Worm (Caenorhabditis elegans): ENCODE data around the gene nhr-61.

nhr-61 gene

ce11 chrII:14785906-14786305 lies 32.4 kb downstream of the nhr-61 start, which contains the start of gene Y54E2A.9:
Y54E2A.9 (minus strand) TSS chrII:14786006.
- TF ChIP-seq B0019.2 (GFP tag; conservative IDR thresholded peaks at IDR 0.05) (no peak), mxl-1 (tag; optimal IDR thresholded peaks at IDR 0.05) (no peak), madf-8 (GFP tag; conservative IDR thresholded peaks at IDR 0.05) (no peak), mel-28 (tag; optimal IDR thresholded peaks at IDR 0.05; ENCODE audit: borderline replicate concordance) (no peak), egl-44 (GFP tag; IDR thresholded peaks at IDR 0.05) (no peak)

- TF ChIP-seq repo-1 (tag; optimal IDR thresholded peaks at IDR 0.05) (no peak), zfh-2 (GFP tag; conservative IDR thresholded peaks at IDR 0.05) (peak; percentile 76)
These were observed 38.5 kb downstream of the nhr-61 start for ce11 chrII:14779851-14780250.

DNA sequence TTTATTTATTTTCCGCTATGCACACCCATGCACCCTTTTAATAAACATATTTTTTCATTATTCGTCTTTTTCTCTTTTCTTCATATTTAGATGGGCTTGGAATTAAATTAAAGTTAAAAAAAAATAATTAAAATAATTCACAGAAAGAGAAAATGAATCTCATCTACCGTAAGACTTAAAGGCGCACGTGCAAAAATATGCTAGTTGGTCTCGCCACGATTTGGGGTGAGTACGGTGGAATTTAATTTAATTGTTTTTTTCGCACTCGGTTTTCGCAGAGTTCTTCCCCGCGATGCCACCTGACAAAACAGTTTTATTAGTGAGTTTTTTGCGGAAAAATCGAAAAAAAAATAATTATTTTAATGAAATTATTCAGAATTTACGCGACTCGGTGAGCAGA lies 40.3 kb downstream of the nhr-61 start, which contains the start of gene Y54E2A.8:
TSS of gene Y54E2A.8 (plus strand) at position 254 of the 400 bp plus-strand sequence.
- no peak for TF ChIP-seq T07F8.4 (tag; optimal IDR thresholded peaks at IDR 0.05)
- 0 out of 2 replicates have a peak, but pooled peaks have one; percentile 13 for TF ChIP-seq dox-1 (GFP tag; IDR thresholded peaks at IDR 0.05)
- no peak for TF ChIP-seq ceh-91 (GFP tag; IDR thresholded peaks at IDR 0.05)
- TF ChIP-seq tlf-1 (GFP tag; optimal IDR thresholded peaks at IDR 0.05), result no peak
- TF ChIP-seq F57C9.4 (tag; optimal IDR thresholded peaks at IDR 0.05), result no peak
- no peak for TF ChIP-seq pha-4 (tag; optimal IDR thresholded peaks at IDR 0.05)
- no peak for TF ChIP-seq hmg-20 (GFP tag; IDR thresholded peaks at IDR 0.05)
- TF ChIP-seq mel-28 (tag; optimal IDR thresholded peaks at IDR 0.05; ENCODE audit: borderline replicate concordance), result no peak
- no peak for TF ChIP-seq attf-3 (GFP tag; conservative IDR thresholded peaks at IDR 0.05)
- peak; percentile 93 for TF ChIP-seq lsl-1 (GFP tag; optimal IDR thresholded peaks at IDR 0.05)
- TF ChIP-seq F23B12.7 (tag; optimal IDR thresholded peaks at IDR 0.05; ENCODE audit: insufficient read depth), result no peak
- no peak for TF ChIP-seq ceh-58 (GFP tag; IDR thresholded peaks at IDR 0.05)
- no peak for TF ChIP-seq ama-1 (optimal IDR thresholded peaks at IDR 0.05)
- no peak for TF ChIP-seq ama-1 (GFP tag; optimal IDR thresholded peaks at IDR 0.05)
- no peak for TF ChIP-seq bed-2 (GFP tag; IDR thresholded peaks at IDR 0.05)
- TF ChIP-seq F33H1.4 (GFP tag; IDR thresholded peaks at IDR 0.05), result peak; percentile 91
- peak; percentile 40 for TF ChIP-seq lin-54 (GFP tag; optimal IDR thresholded peaks at IDR 0.05)
- no peak for TF ChIP-seq lag-1 (GFP tag; IDR thresholded peaks at IDR 0.05)
- no peak for TF ChIP-seq ztf-6 (GFP tag; IDR thresholded peaks at IDR 0.05)
- TF ChIP-seq rcor-1 (GFP tag; IDR thresholded peaks at IDR 0.05), result no peak
- no peak for TF ChIP-seq F37B4.10 (GFP tag; IDR thresholded peaks at IDR 0.05)
- TF ChIP-seq D2030.7 (GFP tag; IDR thresholded peaks at IDR 0.05), result peak; percentile 38; the same call in 1 of the 2 replicates
- TF ChIP-seq madf-6 (GFP tag; IDR thresholded peaks at IDR 0.05), result peak; percentile 92
- TF ChIP-seq zim-3 (tag; optimal IDR thresholded peaks at IDR 0.05), result no peak
- no peak for TF ChIP-seq mes-4 (tag; optimal IDR thresholded peaks at IDR 0.05)
- no peak for TF ChIP-seq egrh-3 (GFP tag; IDR thresholded peaks at IDR 0.05)
- TF ChIP-seq sdz-38 (tag; optimal IDR thresholded peaks at IDR 0.05), result no peak
- TF ChIP-seq nfya-2 (GFP tag; IDR thresholded peaks at IDR 0.05), result no peak
- TF ChIP-seq snpc-1.1 (tag; optimal IDR thresholded peaks at IDR 0.05; ENCODE audit: insufficient read depth), result no peak
- no peak for TF ChIP-seq ztf-3 (GFP tag; optimal IDR thresholded peaks at IDR 0.05)
- TF ChIP-seq hmg-1.2 (GFP tag; IDR thresholded peaks at IDR 0.05), result no peak
- peak; percentile 82 for TF ChIP-seq madf-8 (GFP tag; conservative IDR thresholded peaks at IDR 0.05)
- TF ChIP-seq efl-1 (GFP tag; optimal IDR thresholded peaks at IDR 0.05), result peak; percentile 46
- no peak for TF ChIP-seq hrde-1 (tag; optimal IDR thresholded peaks at IDR 0.05; ENCODE audit: borderline replicate concordance)
- TF ChIP-seq xnd-1 (tag; optimal IDR thresholded peaks at IDR 0.05), result peak; percentile 90
- TF ChIP-seq F10E7.11 (tag; optimal IDR thresholded peaks at IDR 0.05), result no peak
- TF ChIP-seq ekl-4 (GFP tag; IDR thresholded peaks at IDR 0.05), result no peak
- no peak for TF ChIP-seq nfya-1 (tag; optimal IDR thresholded peaks at IDR 0.05; ENCODE audit: borderline replicate concordance, insufficient read depth)
- TF ChIP-seq lir-1 (GFP tag; conservative IDR thresholded peaks at IDR 0.05), result no peak
- peak; percentile 94 for TF ChIP-seq him-1 (tag; optimal IDR thresholded peaks at IDR 0.05)
- TF ChIP-seq Y79H2A.3 (GFP tag; conservative IDR thresholded peaks at IDR 0.05), result no peak
